Fruit fly (Drosophila melanogaster): ENCODE data around the gene Nrg.

Nrg gene

dm6 chrX:8560087-8560999, 43.2 kb downstream of the Nrg start, which contains the start of the genes CG12112 and Trf4-1:
Gene CG12112 (minus strand): TSS chrX:8560192.
Gene Trf4-1 (plus strand): TSS chrX:8560322.
- TF ChIP-seq CG14667 (GFP tag; IDR thresholded peaks at IDR 0.05) (no peak), CHES-1-like (GFP tag; optimal IDR thresholded peaks at IDR 0.05) (no peak), CG31388 (GFP tag; optimal IDR thresholded peaks at IDR 0.05) (no peak), CG4360 (GFP tag; IDR thresholded peaks at IDR 0.05) (no peak), Pdp1 (GFP tag; optimal IDR thresholded peaks at IDR 0.05) (no peak), maf-S (GFP tag; optimal IDR thresholded peaks at IDR 0.05) (no peak), CG6683 (GFP tag; optimal IDR thresholded peaks at IDR 0.05) (no peak), dm (GFP tag; optimal IDR thresholded peaks at IDR 0.05) (peak; percentile 81), tll (GFP tag; optimal IDR thresholded peaks at IDR 0.05) (no peak), her (GFP tag; optimal IDR thresholded peaks at IDR 0.05) (no peak), CG10979 (tag; optimal IDR thresholded peaks at IDR 0.05) (no peak), Ravus (GFP tag; IDR thresholded peaks at IDR 0.05) (no peak), CG9727 (GFP tag; optimal IDR thresholded peaks at IDR 0.05) (no peak), otp (GFP tag; IDR thresholded peaks at IDR 0.05) (no peak), CG2875 (GFP tag; optimal IDR thresholded peaks at IDR 0.05) (no peak), Sry-δ (GFP tag; optimal IDR thresholded peaks at IDR 0.05) (peak; percentile 91), CG9437 (GFP tag; optimal IDR thresholded peaks at IDR 0.05) (no peak), Dad (GFP tag; optimal IDR thresholded peaks at IDR 0.05) (no peak), onecut (GFP tag; IDR thresholded peaks at IDR 0.05) (peak; percentile 55), caup (GFP tag; optimal IDR thresholded peaks at IDR 0.05; ENCODE audit: severe bottlenecking) (no peak), Mad (GFP tag; optimal IDR thresholded peaks at IDR 0.05) (no peak), CG30431 (GFP tag; optimal IDR thresholded peaks at IDR 0.05) (no peak), usp (GFP tag; optimal IDR thresholded peaks at IDR 0.05) (no peak), CG18476 (GFP tag; optimal IDR thresholded peaks at IDR 0.05) (no peak), CG12744 (GFP tag; optimal IDR thresholded peaks at IDR 0.05) (no peak), Lhr (GFP tag; optimal IDR thresholded peaks at IDR 0.05) (peak; percentile 71), CG13287 (GFP tag; IDR thresholded peaks at IDR 0.05; ENCODE audit: partially characterized antibody) (peak; percentile 76), CG5180 (GFP tag; optimal IDR thresholded peaks at IDR 0.05) (no peak), kay (GFP tag; optimal IDR thresholded peaks at IDR 0.05) (peak; percentile 61), Xbp1 (GFP tag; optimal IDR thresholded peaks at IDR 0.05) (peak; percentile 7), ab (GFP tag; optimal IDR thresholded peaks at IDR 0.05) (no peak), CrebB (tag; optimal IDR thresholded peaks at IDR 0.05) (no peak), CG1233 (GFP tag; optimal IDR thresholded peaks at IDR 0.05) (no peak), CG1603 (tag; optimal IDR thresholded peaks at IDR 0.05) (peak; percentile 69), TFAM (GFP tag; optimal IDR thresholded peaks at IDR 0.05) (no peak), chn (GFP tag; optimal IDR thresholded peaks at IDR 0.05) (no peak), Ssrp (tag; optimal IDR thresholded peaks at IDR 0.05) (no peak), esg (GFP tag; conservative IDR thresholded peaks at IDR 0.05) (no peak), H15 (GFP tag; IDR thresholded peaks at IDR 0.05) (no peak), gsb-n (tag; optimal IDR thresholded peaks at IDR 0.05) (no peak), Mrtf (GFP tag; IDR thresholded peaks at IDR 0.05) (no peak), CG3065 (GFP tag; optimal IDR thresholded peaks at IDR 0.05) (no peak), CG6272 (GFP tag; IDR thresholded peaks at IDR 0.05) (no peak), CG2199 (GFP tag; IDR thresholded peaks at IDR 0.05) (no peak), MBD-R2 (GFP tag; IDR thresholded peaks at IDR 0.05) (0 out of 2 replicates have a peak, but pooled peaks have one; percentile 38), CG9609 (GFP tag; optimal IDR thresholded peaks at IDR 0.05) (no peak), CG15073 (GFP tag; optimal IDR thresholded peaks at IDR 0.05) (no peak), run (tag; optimal IDR thresholded peaks at IDR 0.05) (no peak), Dek (tag; optimal IDR thresholded peaks at IDR 0.05) (peak; percentile 3)
